Worm (Caenorhabditis elegans) whole organism, L3 larva: ENCODE results near the gene fbxa-66.

Experiments
- ceh-16 ChIP-seq: sonication (generic microtip); optimal IDR thresholded peaks from 2 replicates; lab custom pipeline; 2017; ENCODE audit warnings: missing biosample characterization, missing genetic modification characterization
- ceh-28 ChIP-seq: fragments of 150-350 bp; optimal IDR thresholded peaks from 2 replicates; lab custom pipeline; 2014; ENCODE audit warnings: missing biosample characterization, missing genetic modification reagents, missing genetic modification characterization
- ceh-9 ChIP-seq: sonication (generic microtip); optimal IDR thresholded peaks from 2 replicates; lab custom pipeline; 2018; ENCODE audit warnings: missing biosample characterization, missing genetic modification characterization
- daf-12 ChIP-seq: fragments of 150-350 bp; optimal IDR thresholded peaks from 2 replicates; lab custom pipeline; 2014; ENCODE audit warnings: missing biosample characterization, missing genetic modification reagents, missing genetic modification characterization
- egl-27 ChIP-seq: sonication (generic microtip); optimal IDR thresholded peaks from 4 replicates; lab custom pipeline; 2017; ENCODE audit warnings: missing biosample characterization, missing genetic modification reagents, missing genetic modification characterization
- elt-2 ChIP-seq: sonication (generic microtip); optimal IDR thresholded peaks from 2 replicates; lab custom pipeline; 2016; ENCODE audit warnings: missing genetic modification reagents, mild to moderate bottlenecking, missing genetic modification characterization, missing compliant biosample characterization
- fkh-10 ChIP-seq: sonication (generic microtip); optimal IDR thresholded peaks from 2 replicates; lab custom pipeline; 2017; ENCODE audit warnings: missing biosample characterization, missing genetic modification reagents, missing genetic modification characterization
- fkh-2 ChIP-seq: fragments of 150-350 bp; optimal IDR thresholded peaks from 2 replicates; lab custom pipeline; 2014; ENCODE audit warnings: missing biosample characterization, missing genetic modification reagents, missing genetic modification characterization
- hmg-11 ChIP-seq: sonication (generic microtip); optimal IDR thresholded peaks from 2 replicates; lab custom pipeline; 2016; ENCODE audit warnings: missing genetic modification characterization, missing compliant biosample characterization
- jun-1 ChIP-seq: fragments of 150-350 bp; optimal IDR thresholded peaks from 2 replicates; lab custom pipeline; 2014; ENCODE audit warnings: missing biosample characterization, missing genetic modification reagents, missing genetic modification characterization
- lin-15B ChIP-seq: fragments of 150-350 bp; optimal IDR thresholded peaks from 2 replicates; lab custom pipeline; 2014; ENCODE audit warnings: missing biosample characterization, missing genetic modification characterization
- lin-39 ChIP-seq: fragments of 150-350 bp; optimal IDR thresholded peaks from 2 replicates; lab custom pipeline; 2018; ENCODE audit warnings: missing biosample characterization, missing genetic modification reagents, missing genetic modification characterization
- lsy-12 ChIP-seq: sonication (generic microtip); optimal IDR thresholded peaks from 2 replicates; lab custom pipeline; 2016; ENCODE audit warnings: mild to moderate bottlenecking, missing genetic modification characterization, missing compliant biosample characterization
- mdl-1 ChIP-seq: fragments of 150-350 bp; optimal IDR thresholded peaks from 2 replicates; lab custom pipeline; 2014; ENCODE audit warnings: missing biosample characterization, missing genetic modification characterization
- mml-1 ChIP-seq: fragments of 150-350 bp; sonication (generic microtip); optimal IDR thresholded peaks from 3 replicates; lab custom pipeline; 2014; ENCODE audit warnings: missing biosample characterization, missing genetic modification characterization
- nfya-1 ChIP-seq: sonication (generic microtip); optimal IDR thresholded peaks from 2 replicates; lab custom pipeline; 2017; ENCODE audit warnings: missing genetic modification characterization, mild to moderate bottlenecking, missing compliant biosample characterization, antibody characterized with exemption, moderate library complexity; ENCODE audit not compliant: insufficient read depth
- nhr-11 ChIP-seq: fragments of 150-350 bp; optimal IDR thresholded peaks from 2 replicates; lab custom pipeline; 2014; ENCODE audit warnings: missing biosample characterization, missing genetic modification characterization
- nhr-25 ChIP-seq: sonication (generic microtip); optimal IDR thresholded peaks from 2 replicates; lab custom pipeline; 2017; ENCODE audit warnings: missing biosample characterization, missing genetic modification characterization
- nhr-43 ChIP-seq: sonication (generic microtip); optimal IDR thresholded peaks from 2 replicates; lab custom pipeline; 2016; ENCODE audit warnings: mild to moderate bottlenecking, missing genetic modification characterization, missing compliant biosample characterization; ENCODE audit not compliant: poor library complexity, severe bottlenecking
- nhr-67 ChIP-seq: fragments of 150-350 bp; optimal IDR thresholded peaks from 2 replicates; lab custom pipeline; 2014; ENCODE audit warnings: missing biosample characterization, missing genetic modification characterization
- nhr-76 ChIP-seq: fragments of 150-350 bp; sonication (generic microtip); optimal IDR thresholded peaks from 5 replicates; lab custom pipeline; 2014; ENCODE audit warnings: missing biosample characterization, missing genetic modification characterization
- nhr-77 ChIP-seq: fragments of 150-350 bp; optimal IDR thresholded peaks from 2 replicates; lab custom pipeline; 2014; ENCODE audit warnings: missing biosample characterization, missing genetic modification characterization
- pha-4 ChIP-seq: fragments of 150-350 bp; optimal IDR thresholded peaks from 2 replicates; lab custom pipeline; 2014; ENCODE audit warnings: missing biosample characterization, missing genetic modification reagents, missing genetic modification characterization
- pqm-1 ChIP-seq: fragments of 150-350 bp; optimal IDR thresholded peaks from 2 replicates; lab custom pipeline; 2017; ENCODE audit warnings: missing biosample characterization, missing genetic modification characterization, inconsistent platforms
- sea-2 ChIP-seq: fragments of 150-350 bp; sonication (generic microtip); optimal IDR thresholded peaks from 4 replicates; lab custom pipeline; 2014; ENCODE audit warnings: missing biosample characterization, missing genetic modification reagents, missing genetic modification characterization
- snpc-4 ChIP-seq: fragments of 150-350 bp; optimal IDR thresholded peaks from 2 replicates; lab custom pipeline; 2014; ENCODE audit warnings: missing biosample characterization, missing genetic modification characterization
- tbx-2 ChIP-seq: sonication (generic microtip); optimal IDR thresholded peaks from 2 replicates; lab custom pipeline; 2016; ENCODE audit warnings: mild to moderate bottlenecking, missing genetic modification characterization, missing compliant biosample characterization
- zag-1 ChIP-seq: fragments of 150-350 bp; optimal IDR thresholded peaks from 2 replicates; lab custom pipeline; 2014; ENCODE audit warnings: missing biosample characterization, missing genetic modification characterization
- ztf-4 ChIP-seq: fragments of 150-350 bp; optimal IDR thresholded peaks from 2 replicates; lab custom pipeline; 2014; ENCODE audit warnings: missing biosample characterization, missing genetic modification characterization

Gene fbxa-66

DNA sequence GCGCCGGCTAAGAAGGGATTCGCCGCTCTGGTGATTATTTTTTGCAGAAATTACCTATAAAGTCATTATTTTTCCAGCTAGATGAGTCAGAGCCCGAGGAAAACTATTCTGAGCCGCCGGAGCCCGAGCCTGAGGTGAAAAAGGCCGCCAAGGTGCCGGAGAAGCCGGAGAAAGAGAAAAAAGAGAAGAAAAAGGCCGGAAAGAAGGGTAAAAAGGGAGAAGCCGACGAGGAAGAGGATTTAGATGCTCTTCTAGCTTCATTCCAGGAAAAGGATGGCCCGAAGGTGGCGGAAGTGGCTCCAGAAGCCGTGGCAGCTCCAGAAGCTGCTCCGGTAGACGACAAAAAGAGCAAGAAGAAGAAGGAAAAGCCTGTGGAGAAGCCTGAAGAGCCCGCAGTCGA lies 843 bp upstream of the fbxa-66 start:
- TF ChIP-seq snpc-4 (tag; lab: Kevin White, UChicago) (no peak), fkh-2 (no peak), pqm-1 (tag; lab: Kevin White, UChicago) (no peak), mml-1 (no peak), lin-15B (no peak)

DNA sequence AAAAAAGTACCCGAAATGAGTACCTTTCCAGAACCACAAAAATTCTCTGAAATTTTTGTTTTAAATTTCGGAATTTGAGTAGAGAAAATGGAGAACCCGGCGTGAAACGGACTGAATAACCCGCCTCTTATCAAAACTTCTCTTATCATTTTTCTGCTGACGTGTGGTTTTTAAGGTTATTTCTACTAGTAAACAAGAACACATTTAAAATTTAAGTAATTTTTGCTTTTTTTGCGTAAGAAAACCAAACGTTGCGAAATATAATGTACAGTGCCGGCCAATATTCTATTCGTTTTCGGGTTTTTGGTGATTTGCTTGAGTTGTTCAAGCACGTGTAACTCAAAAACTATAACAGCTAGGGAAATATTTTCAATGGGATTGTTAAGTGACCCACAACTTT lies 2.8 kb downstream of the fbxa-66 start:
- TF ChIP-seq pha-4 (tag; lab: Kevin White, UChicago) (peak; percentile 23), nhr-77 (tag; lab: Kevin White, UChicago) (no peak), fkh-2 (no peak), pqm-1 (tag; lab: Kevin White, UChicago) (peak; percentile 4), elt-2 (tag; lab: Kevin White, UChicago) (peak; percentile 50), nhr-25 (no peak)

DNA sequence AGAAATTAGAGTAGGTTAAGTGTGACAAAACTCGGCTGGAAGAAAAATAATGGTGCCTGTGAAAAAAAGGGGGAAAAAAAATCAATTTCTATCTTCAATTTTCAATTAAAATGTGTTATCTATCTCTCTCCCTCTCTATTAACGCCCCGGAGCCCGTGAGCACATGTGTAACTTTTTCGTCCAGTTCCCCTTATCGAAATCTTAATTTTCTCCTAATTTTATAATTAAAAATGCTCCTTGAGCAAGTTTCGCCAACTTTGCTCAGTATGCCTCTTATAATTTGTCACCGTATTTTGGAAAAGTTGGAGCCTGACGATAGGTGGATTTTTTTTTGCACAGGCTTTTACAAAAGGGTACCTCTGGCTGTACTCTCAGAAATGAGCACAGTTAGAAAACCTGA lies 5.8 kb downstream of the fbxa-66 start, which contains the start of the genes fbxa-1 and Y54F10BM.20:
Gene fbxa-1 (minus strand): TSS at position 101 of the 400 bp plus-strand sequence.
Gene Y54F10BM.20 (plus strand): TSS at position 231 of the 400 bp plus-strand sequence.
- no peak for TF ChIP-seq snpc-4 (tag; lab: Kevin White, UChicago)
- no peak for TF ChIP-seq lin-39 (tag; lab: Kevin White, UChicago)
- TF ChIP-seq sea-2 (GFP tag; lab: Kevin White, UChicago) = no peak
- TF ChIP-seq nhr-67 = no peak
- no peak for TF ChIP-seq ceh-28 (tag; lab: Kevin White, UChicago)
- TF ChIP-seq nhr-76 (tag; lab: Kevin White, UChicago) = no peak
- TF ChIP-seq nhr-77 (tag; lab: Kevin White, UChicago) = no peak

DNA sequence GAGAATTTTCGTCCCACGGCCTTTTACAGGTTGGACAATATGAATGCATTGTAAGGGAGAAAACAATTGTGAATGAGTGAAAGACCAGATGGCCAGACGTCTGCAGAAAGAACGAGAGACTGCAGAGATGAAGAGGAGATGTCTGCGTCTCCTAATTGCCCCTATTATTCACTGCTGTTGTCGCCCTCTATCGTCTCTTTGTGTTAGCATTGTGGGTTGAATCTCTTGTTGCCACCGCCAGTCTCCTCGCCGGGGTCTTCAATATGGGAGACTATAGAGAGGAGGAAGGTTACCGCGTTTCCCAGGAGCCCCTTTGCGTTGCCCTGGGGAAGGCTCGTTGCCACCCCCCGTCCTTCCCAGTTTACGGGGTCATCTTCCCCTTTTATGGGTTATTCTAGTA lies 9.0 kb downstream of the fbxa-66 start, which contains the start of gene Y54F10BM.9:
Gene Y54F10BM.9 (minus strand): TSS at position 61 of the 400 bp plus-strand sequence.
- TF ChIP-seq nfya-1 (tag; lab: Kevin White, UChicago) (peak; percentile 56), nhr-25 (peak; percentile 3), pha-4 (tag; lab: Kevin White, UChicago) (peak; percentile 61), hmg-11 (tag; lab: Kevin White, UChicago) (peak; percentile 63), ceh-9 (tag; lab: Kevin White, UChicago) (no peak), ceh-28 (tag; lab: Kevin White, UChicago) (peak; percentile 19), lsy-12 (tag; lab: Kevin White, UChicago) (no peak)

DNA sequence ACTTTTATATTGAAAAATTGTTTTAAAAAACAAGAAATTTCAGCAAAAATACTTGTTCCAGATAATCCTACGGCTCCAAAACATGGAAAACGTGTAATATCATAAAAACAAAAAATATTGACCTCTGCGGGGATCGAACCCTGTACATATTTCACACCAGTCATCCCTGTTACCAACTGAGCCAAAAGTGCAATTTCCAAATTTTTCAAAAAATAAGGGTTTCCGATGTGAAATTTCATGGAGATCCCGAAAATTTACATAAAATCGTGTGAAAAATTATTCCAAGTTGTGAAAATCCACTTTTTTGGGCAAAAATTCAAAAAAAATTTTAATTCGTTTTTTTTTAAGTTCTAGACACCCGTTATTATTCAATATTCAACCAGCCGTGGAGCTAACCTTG lies 9.7 kb downstream of the fbxa-66 start:
- TF ChIP-seq tbx-2 (tag; lab: Kevin White, UChicago) (no peak), mml-1 (no peak), elt-2 (tag; lab: Kevin White, UChicago) (no peak), lin-39 (tag; lab: Kevin White, UChicago) (no peak), ztf-4 (tag; lab: Kevin White, UChicago) (no peak), daf-12 (no peak), fkh-10 (GFP tag; lab: Kevin White, UChicago) (no peak)

DNA sequence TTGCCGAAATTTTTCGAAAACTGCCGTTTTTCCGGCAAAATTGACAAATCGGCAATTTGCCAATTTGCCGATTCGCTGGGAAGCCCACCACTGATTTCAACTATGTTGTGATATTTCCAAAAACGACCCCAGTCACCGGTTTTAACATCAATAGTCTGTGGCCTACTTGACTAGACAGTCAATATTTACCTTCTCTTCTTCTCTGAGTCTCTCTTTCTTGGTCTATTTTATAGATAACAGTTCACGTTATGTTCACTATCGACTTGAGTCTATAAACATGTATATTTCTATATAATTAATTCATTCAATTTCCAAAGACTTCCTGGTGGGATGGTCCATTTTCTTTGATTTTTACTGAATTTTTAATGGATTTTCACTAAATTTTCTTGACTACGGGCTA lies 19.1 kb downstream of the fbxa-66 start:
- TF ChIP-seq nhr-43 (no peak), nfya-1 (tag; lab: Kevin White, UChicago) (no peak), nhr-76 (tag; lab: Kevin White, UChicago) (no peak), jun-1 (tag; lab: Kevin White, UChicago) (no peak), mdl-1 (tag; lab: Kevin White, UChicago) (no peak), pha-4 (tag; lab: Kevin White, UChicago) (peak; percentile 99), zag-1 (tag; lab: Kevin White, UChicago) (no peak), elt-2 (tag; lab: Kevin White, UChicago) (peak; percentile 64), pqm-1 (tag; lab: Kevin White, UChicago) (peak; percentile 69), nhr-25 (no peak), fkh-2 (no peak), ceh-16 (tag; lab: Kevin White, UChicago) (no peak)

DNA sequence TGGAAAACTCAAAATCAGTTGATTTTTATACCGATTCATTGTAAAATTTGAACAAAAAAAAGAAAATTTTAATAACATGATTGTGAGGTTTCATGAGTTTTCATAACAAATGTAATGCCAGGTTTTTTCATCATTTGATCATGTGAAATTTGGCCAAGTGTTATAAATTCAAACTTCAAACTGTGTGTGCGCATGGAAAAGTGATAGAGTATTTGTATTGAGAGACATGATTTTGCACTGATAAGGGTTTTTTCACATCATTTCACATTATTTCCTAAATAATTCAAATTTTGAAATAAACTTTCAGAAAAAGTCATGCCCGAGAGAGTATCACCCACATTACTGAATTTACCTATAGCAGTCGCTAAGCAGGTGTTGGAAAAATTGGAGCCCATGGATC lies 22.7 kb downstream of the fbxa-66 start, which contains the start of gene fbxa-219:
Gene fbxa-219 (plus strand): TSS at position 277 of the 400 bp plus-strand sequence.
- TF ChIP-seq nhr-11 (tag; lab: Kevin White, UChicago) (no peak), tbx-2 (tag; lab: Kevin White, UChicago) (no peak), nhr-77 (tag; lab: Kevin White, UChicago) (no peak), elt-2 (tag; lab: Kevin White, UChicago) (peak; percentile 59), nhr-25 (no peak), lin-15B (no peak), pqm-1 (tag; lab: Kevin White, UChicago) (peak; percentile 41), jun-1 (tag; lab: Kevin White, UChicago) (no peak), ceh-28 (tag; lab: Kevin White, UChicago) (no peak), egl-27 (no peak)
